Worm (Caenorhabditis elegans) whole organism, midembryonic: ENCODE data around the gene crh-1.
A peak's percentile ranks its signal among the peaks of the same experiment; 100 is the strongest.

Experiments used
- T22C8.4 ChIP-seq: fragments of 200-800 bp; sonication (Bioruptor generic); IDR thresholded peaks from 2 replicates; pipeline ENCODE4 v1.3.6; 2022; ENCODE audit warnings: missing genetic modification characterization, missing compliant biosample characterization
- cog-1 ChIP-seq: sonication (generic microtip); optimal IDR thresholded peaks from 2 replicates; lab custom pipeline; 2016; ENCODE audit warnings: missing genetic modification characterization, missing compliant biosample characterization
- flt-1 ChIP-seq: fragments of 200-800 bp; sonication (Bioruptor generic); IDR thresholded peaks from 2 replicates; pipeline ENCODE4 v1.3.6; 2022; ENCODE audit warnings: missing genetic modification characterization, missing compliant biosample characterization
- klf-2 ChIP-seq: fragments of 200-800 bp; sonication (Bioruptor generic); conservative IDR thresholded peaks from 2 replicates; pipeline ENCODE4 v1.3.6; 2022; ENCODE audit warnings: missing genetic modification reagents, missing genetic modification characterization, missing compliant biosample characterization
- med-1 ChIP-seq: sonication (generic microtip); optimal IDR thresholded peaks from 2 replicates; lab custom pipeline; 2017; ENCODE audit warnings: missing genetic modification characterization, mild to moderate bottlenecking, missing compliant biosample characterization, antibody characterized with exemption, missing genetic modification reagents; ENCODE audit not compliant: insufficient read depth
- ref-1 ChIP-seq: fragments of 200-800 bp; sonication (Bioruptor generic); conservative IDR thresholded peaks from 2 replicates; pipeline ENCODE4 v1.3.6; 2022; ENCODE audit warnings: missing genetic modification reagents, missing genetic modification characterization, missing compliant biosample characterization
- tab-1 ChIP-seq: fragments of 200-800 bp; sonication (Bioruptor generic); IDR thresholded peaks from 2 replicates; pipeline ENCODE4 v1.3.6; 2022; ENCODE audit warnings: missing genetic modification characterization, missing compliant biosample characterization
- ztf-23 ChIP-seq: fragments of 200-800 bp; sonication (Bioruptor generic); IDR thresholded peaks from 2 replicates; pipeline ENCODE4 v1.3.6; 2022; ENCODE audit warnings: missing genetic modification reagents, missing genetic modification characterization, missing compliant biosample characterization
- ztf-29 ChIP-seq: fragments of 200-800 bp; sonication (Bioruptor generic); IDR thresholded peaks from 2 replicates; pipeline ENCODE4 v1.3.6; 2022; ENCODE audit warnings: missing genetic modification reagents, missing genetic modification characterization, missing compliant biosample characterization

DNA sequence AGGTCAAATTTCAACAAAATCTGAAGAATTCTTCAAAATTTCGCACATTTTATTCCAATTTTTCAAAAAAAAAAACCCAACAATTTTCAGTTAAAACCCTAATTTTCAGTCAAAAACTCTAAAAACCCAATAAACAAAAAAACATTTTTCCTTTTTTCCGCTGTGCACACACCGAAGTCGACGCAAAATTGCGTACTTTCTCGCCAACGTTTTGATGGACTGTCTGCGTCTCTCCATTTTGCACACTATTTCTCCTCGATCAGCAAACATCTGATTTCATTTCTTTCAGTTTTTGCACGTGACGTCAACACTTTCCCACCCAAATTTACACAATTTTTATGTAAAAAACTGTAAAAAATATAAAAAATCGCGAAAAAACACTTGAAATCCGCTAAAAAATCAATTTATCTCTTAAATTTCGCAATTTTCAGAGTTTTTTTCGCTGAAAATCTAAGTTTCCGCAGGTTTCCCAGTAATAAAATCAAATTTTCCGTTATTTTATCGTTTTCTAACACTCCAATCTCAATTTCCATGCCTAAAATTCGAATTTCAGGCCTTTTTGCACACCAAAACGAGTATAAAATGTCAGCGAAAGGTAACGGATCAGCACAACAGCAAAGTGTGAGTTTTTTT is at the start of gene crh-1:
- TF ChIP-seq flt-1 (GFP tag; lab: Robert Waterston, UW), result no peak
- no peak for TF ChIP-seq med-1
- TF ChIP-seq T22C8.4, result no peak
- TF ChIP-seq ztf-23 (GFP tag; lab: Robert Waterston, UW), result no peak
- no peak for TF ChIP-seq ref-1 (GFP tag; lab: Robert Waterston, UW)
- no peak for TF ChIP-seq ztf-29 (GFP tag; lab: Robert Waterston, UW)
- TF ChIP-seq tab-1 (GFP tag; lab: Robert Waterston, UW), result no peak
- no peak for TF ChIP-seq klf-2 (GFP tag; lab: Robert Waterston, UW)
- TF ChIP-seq cog-1, result peak; percentile 2
